Worm (Caenorhabditis elegans): ENCODE data around the gene thoc-2.

- TF ChIP-seq pha-4 (tag; optimal IDR thresholded peaks at IDR 0.05) (no peak), lin-35 (GFP tag; optimal IDR thresholded peaks at IDR 0.05) (no peak), him-1 (tag; optimal IDR thresholded peaks at IDR 0.05) (no peak), F55B11.4 (tag; optimal IDR thresholded peaks at IDR 0.05; ENCODE audit: borderline replicate concordance, insufficient read depth) (no peak), tlf-1 (GFP tag; optimal IDR thresholded peaks at IDR 0.05) (no peak), snpc-4 (GFP tag; optimal IDR thresholded peaks at IDR 0.05) (no peak), snpc-4 (tag; optimal IDR thresholded peaks at IDR 0.05) (no peak), mxl-1 (tag; optimal IDR thresholded peaks at IDR 0.05) (no peak), F22D6.2 (tag; optimal IDR thresholded peaks at IDR 0.05) (no peak), C17E4.6 (GFP tag; IDR thresholded peaks at IDR 0.05) (no peak), F49E8.2 (tag; optimal IDR thresholded peaks at IDR 0.05; ENCODE audit: insufficient read depth) (no peak), ztf-3 (GFP tag; optimal IDR thresholded peaks at IDR 0.05) (no peak)
Measured at ce11 chrIII:6356764-6357163, 11.1 kb upstream of the thoc-2 start.

All from whole organism, young adult.